Worm (Caenorhabditis elegans) whole organism, mixed stage, embryonic: ENCODE data around the gene npr-27.

ENCODE experiments used
- bed-3 ChIP-seq: fragments of 200-800 bp; sonication (Bioruptor generic); optimal IDR thresholded peaks from 3 replicates; lab custom pipeline; 2018; ENCODE audit warnings: mild to moderate bottlenecking, missing genetic modification characterization, moderate library complexity, missing compliant biosample characterization
- lsy-2 ChIP-seq: fragments of 150-350 bp; optimal IDR thresholded peaks from 2 replicates; lab custom pipeline; 2014; ENCODE audit warnings: missing biosample characterization, missing genetic modification characterization
- nhr-237 ChIP-seq: fragments of 150-350 bp; optimal IDR thresholded peaks from 2 replicates; lab custom pipeline; 2014; ENCODE audit warnings: missing biosample characterization, missing genetic modification characterization
- pha-4 ChIP-seq: fragments of 150-350 bp; optimal IDR thresholded peaks from 2 replicates; lab custom pipeline; 2018; ENCODE audit warnings: missing biosample characterization, missing genetic modification reagents, missing genetic modification characterization
- snpc-4 ChIP-seq: fragments of 150-350 bp; optimal IDR thresholded peaks from 2 replicates; lab custom pipeline; 2014; ENCODE audit warnings: missing biosample characterization, missing genetic modification characterization
- unc-39 ChIP-seq: fragments of 150-350 bp; optimal IDR thresholded peaks from 2 replicates; lab custom pipeline; 2014; ENCODE audit warnings: missing biosample characterization, missing genetic modification characterization

DNA sequence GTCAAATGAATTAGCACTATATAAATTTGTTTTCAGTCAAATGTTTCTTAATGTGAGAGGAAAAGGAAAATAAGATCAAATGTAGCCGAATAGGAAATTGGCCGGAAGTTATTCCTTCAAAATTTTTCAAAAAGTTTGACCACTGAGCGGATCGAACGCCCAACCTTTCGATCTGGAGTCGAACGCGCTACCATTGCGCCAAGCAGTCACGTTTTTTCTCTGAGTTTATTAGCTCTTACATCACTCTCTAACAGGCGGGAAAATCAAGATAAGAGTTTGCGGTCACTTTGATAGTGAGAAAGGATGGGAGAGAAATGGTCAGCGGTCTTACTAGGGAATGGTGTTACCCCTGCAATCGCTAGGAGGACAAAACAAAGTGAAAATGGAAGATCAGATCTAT is 38.6 kb downstream of the npr-27 start:
- TF ChIP-seq bed-3 (GFP tag; lab: Kevin White, UChicago) (no peak), nhr-237 (tag; lab: Kevin White, UChicago) (no peak), lsy-2 (tag; lab: Kevin White, UChicago) (no peak), unc-39 (tag; lab: Kevin White, UChicago) (no peak), pha-4 (tag; lab: Kevin White, UChicago) (no peak), snpc-4 (tag; lab: Kevin White, UChicago) (no peak)
